Worm (Caenorhabditis elegans) whole organism, mixed stage, embryonic: ENCODE results near the gene gon-14.

Experiments used
- ceh-39 ChIP-seq: fragments of 150-350 bp; optimal IDR thresholded peaks from 2 replicates; lab custom pipeline; 2014; ENCODE audit warnings: missing biosample characterization, missing genetic modification characterization
- ces-1 ChIP-seq: fragments of 150-350 bp; optimal IDR thresholded peaks from 2 replicates; lab custom pipeline; 2014; ENCODE audit warnings: missing biosample characterization, missing genetic modification reagents, missing genetic modification characterization
- elt-1 ChIP-seq: sonication (generic microtip); optimal IDR thresholded peaks from 2 replicates; lab custom pipeline; 2017; ENCODE audit warnings: missing genetic modification characterization, mild to moderate bottlenecking, missing compliant biosample characterization, antibody characterized with exemption, moderate library complexity, borderline replicate concordance; ENCODE audit not compliant: insufficient read depth
- elt-3 ChIP-seq: fragments of 150-350 bp; optimal IDR thresholded peaks from 2 replicates; lab custom pipeline; 2014; ENCODE audit warnings: missing biosample characterization, missing genetic modification characterization
- mls-2 ChIP-seq: sonication (generic microtip); optimal IDR thresholded peaks from 2 replicates; lab custom pipeline; 2016; ENCODE audit warnings: mild to moderate bottlenecking, missing genetic modification characterization, moderate library complexity, missing compliant biosample characterization
- nhr-2 ChIP-seq: fragments of 150-350 bp; optimal IDR thresholded peaks from 2 replicates; lab custom pipeline; 2014; ENCODE audit warnings: missing biosample characterization, missing genetic modification characterization
- pha-4 ChIP-seq: fragments of 150-350 bp; optimal IDR thresholded peaks from 2 replicates; lab custom pipeline; 2018; ENCODE audit warnings: missing biosample characterization, missing genetic modification reagents, missing genetic modification characterization
- snpc-4 ChIP-seq: fragments of 150-350 bp; optimal IDR thresholded peaks from 2 replicates; lab custom pipeline; 2014; ENCODE audit warnings: missing biosample characterization, missing genetic modification characterization
- sptf-1 ChIP-seq: sonication (generic microtip); optimal IDR thresholded peaks from 2 replicates; lab custom pipeline; 2017; ENCODE audit warnings: mild to moderate bottlenecking, missing genetic modification characterization, moderate library complexity, missing compliant biosample characterization
- unc-62 ChIP-seq: fragments of 150-350 bp; optimal IDR thresholded peaks from 2 replicates; lab custom pipeline; 2014; ENCODE audit warnings: missing biosample characterization, missing genetic modification reagents, missing genetic modification characterization
- ztf-11 ChIP-seq: fragments of 150-350 bp; optimal IDR thresholded peaks from 2 replicates; lab custom pipeline; 2014; ENCODE audit warnings: missing biosample characterization, missing genetic modification characterization

DNA sequence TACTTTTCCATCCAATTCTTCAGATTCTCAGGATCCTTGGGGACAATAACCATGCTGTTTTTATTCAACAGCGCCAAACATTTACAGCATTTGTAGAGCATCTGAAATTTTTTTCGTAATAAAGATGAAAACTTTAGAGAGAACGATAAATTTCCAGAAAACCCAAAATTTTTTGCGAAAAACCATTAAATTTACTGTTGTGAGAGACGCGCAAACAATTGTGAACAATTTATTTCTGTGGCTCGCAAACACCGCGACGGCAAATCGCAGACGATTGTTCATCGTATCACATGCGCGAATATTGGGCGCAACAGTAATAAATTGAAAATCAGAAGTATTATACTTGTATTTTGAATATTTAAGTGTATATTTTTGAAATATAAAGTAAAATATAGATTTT, at the start of gene gon-14:
- no peak for TF ChIP-seq ces-1 (GFP tag; lab: Kevin White, UChicago)
- TF ChIP-seq elt-1: no peak
- no peak for TF ChIP-seq pha-4 (tag; lab: Kevin White, UChicago)
- TF ChIP-seq sptf-1 (tag; lab: Kevin White, UChicago): no peak
- no peak for TF ChIP-seq elt-3 (tag; lab: Kevin White, UChicago)
- TF ChIP-seq unc-62 (GFP tag; lab: Kevin White, UChicago): no peak
- no peak for TF ChIP-seq nhr-2 (tag; lab: Kevin White, UChicago)
- no peak for TF ChIP-seq mls-2 (tag; lab: Kevin White, UChicago)
- no peak for TF ChIP-seq ceh-39 (tag; lab: Kevin White, UChicago)
- no peak for TF ChIP-seq ztf-11 (tag; lab: Kevin White, UChicago)
- no peak for TF ChIP-seq snpc-4 (tag; lab: Kevin White, UChicago)
